Fruit fly (Drosophila melanogaster) whole organism, adult: ENCODE data around the gene dome.

Source experiments
- CG1620 ChIP-seq: fragments of 200-800 bp; sonication (Bioruptor generic); optimal IDR thresholded peaks from 2 replicates; lab custom pipeline; 2016; ENCODE audit warnings: missing biosample characterization, missing genetic modification characterization
- CG33017 ChIP-seq: fragments of 200-800 bp; sonication (Bioruptor generic); optimal IDR thresholded peaks from 2 replicates; lab custom pipeline; 2018; ENCODE audit warnings: missing biosample characterization, mild to moderate bottlenecking, missing genetic modification characterization, moderate library complexity
- CG7045 ChIP-seq: fragments of 200-800 bp; sonication (Bioruptor generic); optimal IDR thresholded peaks from 2 replicates; lab custom pipeline; 2017; ENCODE audit warnings: missing biosample characterization, mild to moderate bottlenecking, missing genetic modification characterization
- bab1 ChIP-seq: fragments of 200-800 bp; sonication (Bioruptor generic); optimal IDR thresholded peaks from 3 replicates; lab custom pipeline; 2019; ENCODE audit warnings: missing biosample characterization, mild to moderate bottlenecking, missing genetic modification characterization, moderate library complexity
- cic ChIP-seq: fragments of 200-800 bp; sonication (Bioruptor generic); optimal IDR thresholded peaks from 2 replicates; lab custom pipeline; 2017; ENCODE audit warnings: missing biosample characterization, mild to moderate bottlenecking, missing genetic modification characterization, moderate library complexity
- cnc ChIP-seq, 2 experiments: fragments of >200 bp; optimal IDR thresholded peaks; 2 replicates each; lab custom pipeline; 2017
- kay ChIP-seq: fragments of 200-800 bp; sonication (Bioruptor generic); peaks from one replicate; lab custom pipeline; 2016; ENCODE audit warnings: missing biosample characterization, missing genetic modification characterization, borderline replicate concordance
- ovo ChIP-seq: fragments of 200-800 bp; sonication (Bioruptor generic); optimal IDR thresholded peaks from 2 replicates; lab custom pipeline; 2016; ENCODE audit warnings: missing biosample characterization, missing genetic modification characterization
- tj ChIP-seq: fragments of 200-800 bp; sonication (Bioruptor generic); optimal IDR thresholded peaks from 3 replicates; lab custom pipeline; 2017; ENCODE audit warnings: missing biosample characterization, mild to moderate bottlenecking, missing genetic modification characterization, moderate library complexity
- toe ChIP-seq: fragments of 200-800 bp; sonication (Bioruptor generic); optimal IDR thresholded peaks from 2 replicates; lab custom pipeline; 2016; ENCODE audit warnings: missing biosample characterization, missing genetic modification characterization

DNA sequence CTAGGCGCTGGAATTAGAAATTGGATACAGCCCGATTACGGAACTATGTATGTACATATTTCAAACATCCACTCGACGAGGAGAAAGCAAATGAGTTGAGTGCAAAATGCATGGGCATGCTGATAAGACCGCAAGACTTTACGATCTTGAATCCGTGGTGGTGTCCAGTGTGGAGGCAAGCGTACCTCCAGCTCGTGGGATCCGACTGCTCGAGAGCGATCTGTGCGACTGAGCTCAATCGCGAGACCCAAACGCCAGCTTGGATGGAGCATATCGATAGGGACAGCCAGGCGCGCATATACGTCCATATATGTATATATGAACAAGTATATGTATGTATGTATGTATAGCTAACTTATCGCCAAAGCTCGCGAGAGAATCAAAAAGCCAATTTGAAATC is 7.7 kb downstream of the dome start, which contains the start of gene et:
- no peak for TF ChIP-seq bab1 (GFP tag; lab: Kevin White, UChicago)
- no peak for TF ChIP-seq CG1620 (GFP tag; lab: Kevin White, UChicago)
- no peak for TF ChIP-seq cnc (optimal IDR thresholded peaks at IDR 0.05; lab: Kevin White, UChicago)
- no peak for TF ChIP-seq CG7045 (GFP tag; lab: Kevin White, UChicago)
- TF ChIP-seq CG33017 (tag; lab: Kevin White, UChicago), result no peak
- TF ChIP-seq cic (GFP tag; lab: Kevin White, UChicago), result no peak
- TF ChIP-seq kay (GFP tag; lab: Kevin White, UChicago), result no peak
- no peak for TF ChIP-seq toe (GFP tag; lab: Kevin White, UChicago)
- TF ChIP-seq tj, result no peak
- TF ChIP-seq ovo (GFP tag; lab: Kevin White, UChicago), result no peak
